Worm (Caenorhabditis elegans) whole organism, mixed stage, embryonic: ENCODE data around the gene Y37D8A.2.
A peak's percentile ranks its signal among the peaks of the same experiment; 100 is the strongest.

Experiments used
- M03D4.4 ChIP-seq: sonication (generic microtip); optimal IDR thresholded peaks from 2 replicates; lab custom pipeline; 2017; ENCODE audit warnings: mild to moderate bottlenecking, missing genetic modification characterization, missing compliant biosample characterization
- bed-3 ChIP-seq: fragments of 200-800 bp; sonication (Bioruptor generic); optimal IDR thresholded peaks from 3 replicates; lab custom pipeline; 2018; ENCODE audit warnings: mild to moderate bottlenecking, missing genetic modification characterization, moderate library complexity, missing compliant biosample characterization
- blmp-1 ChIP-seq: fragments of 150-350 bp; optimal IDR thresholded peaks from 2 replicates; lab custom pipeline; 2014; ENCODE audit warnings: missing biosample characterization, missing genetic modification characterization
- ceh-43 ChIP-seq: fragments of 200-800 bp; sonication (Bioruptor generic); optimal IDR thresholded peaks from 2 replicates; lab custom pipeline; 2018; ENCODE audit warnings: mild to moderate bottlenecking, missing genetic modification characterization, moderate library complexity, missing compliant biosample characterization
- ceh-83 ChIP-seq: fragments of 200-800 bp; sonication (Bioruptor generic); optimal IDR thresholded peaks from 2 replicates; lab custom pipeline; 2018; ENCODE audit warnings: mild to moderate bottlenecking, missing genetic modification characterization, missing compliant biosample characterization
- ces-1 ChIP-seq: fragments of 150-350 bp; optimal IDR thresholded peaks from 2 replicates; lab custom pipeline; 2014; ENCODE audit warnings: missing biosample characterization, missing genetic modification reagents, missing genetic modification characterization
- cnd-1 ChIP-seq: fragments of 200-800 bp; sonication (Bioruptor generic); optimal IDR thresholded peaks from 2 replicates; lab custom pipeline; 2018; ENCODE audit warnings: mild to moderate bottlenecking, missing genetic modification characterization, missing compliant biosample characterization
- drap-1 ChIP-seq: fragments of 200-800 bp; sonication (Bioruptor generic); optimal IDR thresholded peaks from 3 replicates; lab custom pipeline; 2018; ENCODE audit warnings: mild to moderate bottlenecking, missing genetic modification characterization, missing compliant biosample characterization
- elt-1 ChIP-seq: sonication (generic microtip); optimal IDR thresholded peaks from 2 replicates; lab custom pipeline; 2017; ENCODE audit warnings: missing genetic modification characterization, mild to moderate bottlenecking, missing compliant biosample characterization, antibody characterized with exemption, moderate library complexity, borderline replicate concordance; ENCODE audit not compliant: insufficient read depth
- elt-3 ChIP-seq: fragments of 150-350 bp; optimal IDR thresholded peaks from 2 replicates; lab custom pipeline; 2014; ENCODE audit warnings: missing biosample characterization, missing genetic modification characterization
- flh-1 ChIP-seq: fragments of 200-800 bp; sonication (Bioruptor generic); optimal IDR thresholded peaks from 2 replicates; lab custom pipeline; 2018; ENCODE audit warnings: mild to moderate bottlenecking, missing genetic modification characterization, moderate library complexity, missing compliant biosample characterization
- ham-2 ChIP-seq: fragments of 200-800 bp; sonication (Bioruptor generic); optimal IDR thresholded peaks from 2 replicates; lab custom pipeline; 2018; ENCODE audit warnings: mild to moderate bottlenecking, missing genetic modification characterization, missing compliant biosample characterization
- hlh-1 ChIP-seq: fragments of 150-350 bp; optimal IDR thresholded peaks from 2 replicates; lab custom pipeline; 2014; ENCODE audit warnings: missing biosample characterization, missing genetic modification reagents, missing genetic modification characterization
- lin-13 ChIP-seq: fragments of 150-350 bp; optimal IDR thresholded peaks from 2 replicates; lab custom pipeline; 2014; ENCODE audit warnings: missing biosample characterization, missing genetic modification characterization
- lin-32 ChIP-seq: fragments of 200-800 bp; sonication (Bioruptor generic); optimal IDR thresholded peaks from 2 replicates; lab custom pipeline; 2018; ENCODE audit warnings: mild to moderate bottlenecking, missing genetic modification characterization, missing compliant biosample characterization
- mab-5 ChIP-seq: fragments of 150-350 bp; optimal IDR thresholded peaks from 2 replicates; lab custom pipeline; 2014; ENCODE audit warnings: missing biosample characterization, missing genetic modification characterization
- mls-2 ChIP-seq: sonication (generic microtip); optimal IDR thresholded peaks from 2 replicates; lab custom pipeline; 2016; ENCODE audit warnings: mild to moderate bottlenecking, missing genetic modification characterization, moderate library complexity, missing compliant biosample characterization
- nhr-2 ChIP-seq: fragments of 150-350 bp; optimal IDR thresholded peaks from 2 replicates; lab custom pipeline; 2014; ENCODE audit warnings: missing biosample characterization, missing genetic modification characterization
- nhr-237 ChIP-seq: fragments of 150-350 bp; optimal IDR thresholded peaks from 2 replicates; lab custom pipeline; 2014; ENCODE audit warnings: missing biosample characterization, missing genetic modification characterization
- nhr-28 ChIP-seq: fragments of 150-350 bp; optimal IDR thresholded peaks from 2 replicates; lab custom pipeline; 2014; ENCODE audit warnings: missing biosample characterization, missing genetic modification characterization
- nhr-76 ChIP-seq: sonication (generic microtip); optimal IDR thresholded peaks from 2 replicates; lab custom pipeline; 2017; ENCODE audit warnings: missing biosample characterization, missing genetic modification characterization
- sem-2 ChIP-seq: fragments of 200-800 bp; sonication (Bioruptor generic); optimal IDR thresholded peaks from 2 replicates; lab custom pipeline; 2018; ENCODE audit warnings: mild to moderate bottlenecking, missing genetic modification characterization, missing compliant biosample characterization
- snpc-4 ChIP-seq: fragments of 150-350 bp; optimal IDR thresholded peaks from 2 replicates; lab custom pipeline; 2014; ENCODE audit warnings: missing biosample characterization, missing genetic modification characterization
- sptf-1 ChIP-seq: sonication (generic microtip); optimal IDR thresholded peaks from 2 replicates; lab custom pipeline; 2017; ENCODE audit warnings: mild to moderate bottlenecking, missing genetic modification characterization, moderate library complexity, missing compliant biosample characterization
- unc-120 ChIP-seq: sonication (generic microtip); optimal IDR thresholded peaks from 2 replicates; lab custom pipeline; 2017; ENCODE audit warnings: missing genetic modification characterization, missing compliant biosample characterization; ENCODE audit not compliant: poor library complexity, severe bottlenecking
- unc-62 ChIP-seq: fragments of 150-350 bp; optimal IDR thresholded peaks from 2 replicates; lab custom pipeline; 2014; ENCODE audit warnings: missing biosample characterization, missing genetic modification reagents, missing genetic modification characterization
- zip-8 ChIP-seq: fragments of 150-350 bp; optimal IDR thresholded peaks from 2 replicates; lab custom pipeline; 2014; ENCODE audit warnings: missing biosample characterization, missing genetic modification characterization

Gene Y37D8A.2

DNA sequence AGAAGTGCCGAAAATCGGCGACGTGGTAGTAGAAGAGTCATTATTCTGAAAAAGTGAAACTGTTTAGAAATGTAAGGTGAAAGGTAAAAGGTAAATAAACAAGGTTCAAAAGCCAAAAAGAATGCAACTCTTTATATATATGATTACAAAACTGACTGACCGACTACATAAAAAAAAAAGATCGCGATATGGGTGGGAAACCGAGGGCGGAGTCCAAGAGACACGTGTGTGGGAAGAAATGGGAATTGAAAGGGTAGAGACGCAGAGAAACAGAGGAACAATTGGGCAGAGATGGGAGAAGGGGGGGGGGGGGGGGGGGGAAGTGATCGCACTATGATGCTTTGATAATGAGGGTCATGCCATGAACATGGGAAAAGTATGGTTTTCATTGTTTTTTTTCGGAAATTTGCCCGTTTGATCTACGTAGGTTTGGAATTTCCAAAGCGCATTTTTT, 18.9 kb downstream of the Y37D8A.2 start, which contains the start of gene Y37D8A.4:
Gene Y37D8A.4 (minus strand): TSS at position 51 of the 454 bp plus-strand sequence.
- TF ChIP-seq sptf-1 (no peak), ceh-83 (GFP tag; lab: Kevin White, UChicago) (no peak), cnd-1 (tag; lab: Kevin White, UChicago) (no peak), unc-120 (tag; lab: Kevin White, UChicago) (no peak), unc-62 (GFP tag; lab: Kevin White, UChicago) (no peak)

DNA sequence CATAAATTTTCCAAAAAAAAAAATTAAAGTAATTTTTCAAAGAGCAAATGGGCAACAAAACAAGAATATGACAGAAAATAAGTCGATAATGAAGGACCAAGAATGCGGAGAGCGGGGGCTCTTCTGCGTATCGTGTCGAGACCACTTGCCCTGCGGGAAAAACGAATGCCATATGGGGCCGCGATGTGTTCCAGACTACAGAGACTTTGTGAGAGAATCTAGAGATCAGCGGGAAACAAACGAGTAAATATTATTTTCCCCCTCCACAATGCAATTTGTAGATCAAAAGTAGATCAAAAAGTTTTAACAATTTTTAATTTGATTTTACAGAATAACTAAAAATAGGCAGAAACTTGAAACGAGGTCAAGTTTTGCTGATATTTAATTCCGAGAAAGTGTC, 20.2 kb downstream of the Y37D8A.2 start:
- no peak for TF ChIP-seq ham-2 (GFP tag; lab: Kevin White, UChicago)
- TF ChIP-seq, all 35 proteins: peak for 0

DNA sequence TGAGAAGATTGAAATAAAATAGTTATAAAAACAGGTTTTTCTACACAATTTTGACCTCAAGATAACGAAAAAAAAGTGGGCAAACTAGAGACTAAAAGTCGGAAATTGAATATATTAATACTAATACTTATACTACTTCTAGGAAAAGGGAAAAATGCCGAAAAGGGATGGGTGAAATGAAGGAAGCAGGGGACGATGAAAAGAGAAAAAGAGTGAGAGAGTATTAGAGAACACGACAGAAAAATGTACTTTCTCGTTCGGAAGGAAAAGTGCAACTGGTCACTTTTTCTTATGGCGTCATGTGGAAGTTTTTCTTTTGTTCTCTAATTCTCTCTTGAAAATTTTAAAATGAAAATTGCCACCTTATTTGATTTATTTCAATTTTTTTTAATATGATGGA, 21.3 kb downstream of the Y37D8A.2 start:
- TF ChIP-seq sem-2 (no peak), ces-1 (GFP tag; lab: Kevin White, UChicago) (peak; percentile 69)

DNA sequence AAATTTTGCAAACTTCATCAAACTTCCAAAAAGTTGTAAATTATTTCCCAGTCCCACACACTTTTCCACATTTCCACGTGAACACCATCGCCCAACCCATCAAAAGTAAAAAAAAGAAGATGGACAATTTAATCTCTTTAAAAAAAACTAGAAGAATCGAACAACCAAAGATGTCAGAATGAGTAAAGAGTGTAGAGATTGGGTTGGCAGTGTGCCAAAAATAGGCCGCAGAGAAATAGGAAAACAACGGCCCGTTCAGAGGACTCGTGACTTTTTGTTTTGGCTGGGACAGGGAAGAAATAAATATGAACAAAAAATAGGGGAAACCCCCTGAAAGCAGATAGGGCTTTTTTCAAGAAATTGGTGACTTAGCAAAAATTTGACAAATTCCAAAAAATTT, 22.9 kb downstream of the Y37D8A.2 start:
- no peak for TF ChIP-seq mls-2 (tag; lab: Kevin White, UChicago)
- no peak for TF ChIP-seq nhr-237 (tag; lab: Kevin White, UChicago)
- TF ChIP-seq hlh-1 (tag; lab: Kevin White, UChicago), result no peak
- no peak for TF ChIP-seq lin-32 (GFP tag; lab: Kevin White, UChicago)
- TF ChIP-seq nhr-76, result no peak
- TF ChIP-seq snpc-4 (tag; lab: Kevin White, UChicago), result no peak
- TF ChIP-seq elt-3 (tag; lab: Kevin White, UChicago), result no peak
- TF ChIP-seq, all 35 proteins: peak for 0

DNA sequence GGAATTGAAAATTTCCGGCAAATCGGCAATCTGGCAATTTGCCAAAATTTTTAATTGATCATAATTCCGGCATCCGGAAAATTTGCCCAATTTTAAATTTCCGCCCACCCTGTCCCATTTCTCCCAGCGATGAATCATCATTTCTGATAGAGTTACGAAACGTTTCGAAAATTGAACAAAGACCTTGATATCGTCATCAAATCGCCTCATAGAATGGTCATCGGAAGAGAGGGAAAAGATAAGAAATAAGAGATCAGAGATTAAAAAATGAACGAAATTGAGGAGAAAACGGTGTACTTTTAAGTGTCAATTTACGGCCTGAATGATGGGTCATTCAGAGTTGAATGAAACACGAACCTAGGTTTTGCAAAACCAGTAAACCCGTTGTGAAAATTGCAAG, 27.6 kb downstream of the Y37D8A.2 start:
- TF ChIP-seq nhr-76 (no peak), elt-3 (tag; lab: Kevin White, UChicago) (peak; percentile 53)
- TF ChIP-seq, all 35 proteins: peak for 1

DNA sequence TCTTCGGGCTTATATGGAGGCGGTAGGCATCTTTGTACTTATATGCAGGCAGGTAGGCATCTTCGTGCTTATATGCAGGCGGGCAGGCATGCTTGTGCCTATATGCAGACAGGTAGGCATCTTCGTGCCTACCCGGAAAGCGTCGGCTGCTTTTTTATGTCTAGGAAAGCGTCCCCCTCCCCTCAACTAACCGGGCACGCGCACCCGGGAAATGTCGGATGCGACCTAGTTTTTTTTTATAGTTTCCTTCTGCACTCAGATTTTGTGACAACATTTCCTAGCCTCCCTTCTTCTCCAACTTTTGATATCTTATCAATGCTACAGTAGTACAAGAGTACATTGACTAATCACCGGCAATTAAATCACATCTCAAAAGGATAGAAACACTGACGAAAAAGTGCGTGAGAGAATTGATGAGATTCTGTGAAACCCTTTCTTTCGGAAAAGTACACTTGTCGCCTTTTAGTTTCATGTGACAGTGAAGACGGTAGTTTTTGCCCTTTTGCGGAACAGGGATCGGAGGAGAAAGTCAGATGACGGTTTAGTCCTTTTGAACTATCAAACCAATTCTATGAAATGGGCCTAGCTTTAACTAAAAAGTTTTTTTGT, 29.1 kb downstream of the Y37D8A.2 start:
- TF ChIP-seq nhr-2 (tag; lab: Kevin White, UChicago) (no peak), nhr-28 (tag; lab: Kevin White, UChicago) (no peak), ceh-43 (GFP tag; lab: Kevin White, UChicago) (no peak), unc-62 (GFP tag; lab: Kevin White, UChicago) (no peak), blmp-1 (tag; lab: Kevin White, UChicago) (no peak), lin-13 (no peak), sptf-1 (no peak), zip-8 (no peak), mls-2 (tag; lab: Kevin White, UChicago) (no peak), ces-1 (GFP tag; lab: Kevin White, UChicago) (no peak), mab-5 (tag; lab: Kevin White, UChicago) (no peak), bed-3 (no peak), snpc-4 (tag; lab: Kevin White, UChicago) (no peak), drap-1 (no peak), flh-1 (no peak), M03D4.4 (tag; lab: Kevin White, UChicago) (no peak), sem-2 (no peak)

DNA sequence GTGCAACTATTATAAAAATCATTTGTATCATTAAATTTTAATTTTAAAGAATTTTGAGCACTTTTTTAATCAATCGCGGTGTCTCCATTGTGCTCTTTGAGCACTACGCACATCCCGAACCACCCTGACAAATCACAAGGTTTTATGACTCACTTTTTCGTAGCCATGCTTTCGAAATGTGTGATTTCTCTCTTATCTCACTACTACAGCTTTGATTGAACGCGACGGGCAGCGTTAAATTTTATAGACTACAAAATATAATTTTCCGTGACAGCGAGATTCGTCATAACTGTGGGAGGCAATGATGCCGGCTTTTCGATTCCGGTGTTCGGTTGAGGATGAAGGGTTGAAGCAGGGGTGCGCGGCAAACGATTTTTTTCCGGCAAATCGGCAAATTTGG, 29.7 kb downstream of the Y37D8A.2 start:
- TF ChIP-seq elt-1, result no peak
- no peak for TF ChIP-seq nhr-76
- TF ChIP-seq nhr-2 (tag; lab: Kevin White, UChicago), result no peak
- no peak for TF ChIP-seq M03D4.4 (tag; lab: Kevin White, UChicago)
